Worm (Caenorhabditis elegans) whole organism, L2 larva: ENCODE data around the gene acr-3.

Source experiments
- F13H6.1 ChIP-seq: sonication (generic microtip); optimal IDR thresholded peaks from 2 replicates; lab custom pipeline; 2016; ENCODE audit warnings: missing genetic modification characterization, missing compliant biosample characterization
- R02D3.7 ChIP-seq: fragments of 150-350 bp; optimal IDR thresholded peaks from 2 replicates; lab custom pipeline; 2014; ENCODE audit warnings: missing biosample characterization, missing genetic modification characterization
- ZK546.5 ChIP-seq: sonication (generic microtip); optimal IDR thresholded peaks from 2 replicates; lab custom pipeline; 2017; ENCODE audit warnings: missing biosample characterization, missing genetic modification characterization
- aly-2 ChIP-seq: fragments of 150-350 bp; optimal IDR thresholded peaks from 2 replicates; lab custom pipeline; 2014; ENCODE audit warnings: missing biosample characterization, missing genetic modification characterization
- ama-1 ChIP-seq: fragments of 150-350 bp; optimal IDR thresholded peaks from 2 replicates; lab custom pipeline; 2018; ENCODE audit warnings: inconsistent platforms
- blmp-1 ChIP-seq: sonication (generic microtip); optimal IDR thresholded peaks from 2 replicates; lab custom pipeline; 2017; ENCODE audit warnings: missing genetic modification characterization, mild to moderate bottlenecking, missing compliant biosample characterization, antibody characterized with exemption, moderate library complexity; ENCODE audit not compliant: insufficient read depth
- ceh-16 ChIP-seq: fragments of 150-350 bp; optimal IDR thresholded peaks from 2 replicates; lab custom pipeline; 2014; ENCODE audit warnings: missing biosample characterization, missing genetic modification characterization
- ceh-82 ChIP-seq: fragments of 150-350 bp; optimal IDR thresholded peaks from 2 replicates; lab custom pipeline; 2014; ENCODE audit warnings: missing biosample characterization, missing genetic modification characterization
- dmd-4 ChIP-seq: sonication (generic microtip); optimal IDR thresholded peaks from 2 replicates; lab custom pipeline; 2017; ENCODE audit warnings: missing biosample characterization, missing genetic modification characterization
- egl-27 ChIP-seq: sonication (generic microtip); optimal IDR thresholded peaks from 3 replicates; lab custom pipeline; 2017; ENCODE audit warnings: missing biosample characterization, missing genetic modification reagents, missing genetic modification characterization
- elt-1 ChIP-seq: fragments of 150-350 bp; optimal IDR thresholded peaks from 2 replicates; lab custom pipeline; 2014; ENCODE audit warnings: missing biosample characterization, missing genetic modification characterization
- fos-1 ChIP-seq: fragments of 150-350 bp; optimal IDR thresholded peaks from 2 replicates; lab custom pipeline; 2014; ENCODE audit warnings: missing biosample characterization, missing genetic modification characterization
- gmeb-1 ChIP-seq: fragments of 150-350 bp; optimal IDR thresholded peaks from 2 replicates; lab custom pipeline; 2014; ENCODE audit warnings: missing biosample characterization, missing genetic modification characterization
- lin-11 ChIP-seq: fragments of 150-350 bp; sonication (generic microtip); optimal IDR thresholded peaks from 2 replicates; lab custom pipeline; 2014; ENCODE audit warnings: missing biosample characterization, missing genetic modification characterization, inconsistent platforms, mixed read lengths
- lin-13 ChIP-seq: fragments of 150-350 bp; optimal IDR thresholded peaks from 2 replicates; lab custom pipeline; 2014; ENCODE audit warnings: missing biosample characterization, missing genetic modification reagents, missing genetic modification characterization
- lin-39 ChIP-seq: fragments of 150-350 bp; optimal IDR thresholded peaks from 2 replicates; lab custom pipeline; 2014; ENCODE audit warnings: missing biosample characterization, missing genetic modification reagents, missing genetic modification characterization
- lsy-2 ChIP-seq, 2 experiments: fragments of 150-350 bp in 1 of 2; sonication (generic microtip) in 1 of 2; optimal IDR thresholded peaks; 2 replicates each; lab custom pipeline; 2014 to 2017; ENCODE audit warnings: missing biosample characterization in 2 of 2, missing genetic modification characterization in 2 of 2
- mab-5 ChIP-seq: fragments of 150-350 bp; optimal IDR thresholded peaks from 2 replicates; lab custom pipeline; 2014; ENCODE audit warnings: missing biosample characterization, missing genetic modification characterization
- mbf-1 ChIP-seq: sonication (generic microtip); optimal IDR thresholded peaks from 2 replicates; lab custom pipeline; 2017; ENCODE audit warnings: missing biosample characterization, missing genetic modification characterization
- mdl-1 ChIP-seq, 2 experiments: fragments of 150-350 bp in 1 of 2; sonication (generic microtip) in 1 of 2; optimal IDR thresholded peaks; 2 replicates each; lab custom pipeline; 2017; ENCODE audit warnings: missing biosample characterization in 2 of 2, missing genetic modification characterization in 2 of 2
- nhr-10 ChIP-seq: sonication (generic microtip); optimal IDR thresholded peaks from 2 replicates; lab custom pipeline; 2017; ENCODE audit warnings: missing biosample characterization, missing genetic modification characterization
- nhr-12 ChIP-seq: fragments of 150-350 bp; optimal IDR thresholded peaks from 2 replicates; lab custom pipeline; 2014; ENCODE audit warnings: missing biosample characterization, missing genetic modification characterization
- nhr-129 ChIP-seq: fragments of 150-350 bp; optimal IDR thresholded peaks from 2 replicates; lab custom pipeline; 2014; ENCODE audit warnings: missing biosample characterization, missing genetic modification characterization
- nhr-21 ChIP-seq: fragments of 150-350 bp; optimal IDR thresholded peaks from 2 replicates; lab custom pipeline; 2014; ENCODE audit warnings: missing biosample characterization, missing genetic modification characterization
- nhr-23 ChIP-seq: fragments of 150-350 bp; optimal IDR thresholded peaks from 2 replicates; lab custom pipeline; 2014; ENCODE audit warnings: missing biosample characterization, missing genetic modification reagents, missing genetic modification characterization
- nhr-237 ChIP-seq: fragments of 150-350 bp; optimal IDR thresholded peaks from 2 replicates; lab custom pipeline; 2014; ENCODE audit warnings: missing biosample characterization, missing genetic modification characterization
- nhr-25 ChIP-seq: fragments of 150-350 bp; sonication (generic microtip); optimal IDR thresholded peaks from 3 replicates; lab custom pipeline; 2014; ENCODE audit warnings: missing biosample characterization, missing genetic modification characterization
- nhr-6 ChIP-seq: fragments of 150-350 bp; optimal IDR thresholded peaks from 2 replicates; lab custom pipeline; 2014; ENCODE audit warnings: missing biosample characterization, missing genetic modification characterization
- nhr-77 ChIP-seq: fragments of 150-350 bp; optimal IDR thresholded peaks from 2 replicates; lab custom pipeline; 2014; ENCODE audit warnings: missing biosample characterization, missing genetic modification characterization
- peb-1 ChIP-seq: fragments of 150-350 bp; optimal IDR thresholded peaks from 2 replicates; lab custom pipeline; 2014; ENCODE audit warnings: missing biosample characterization, missing genetic modification characterization
- sem-4 ChIP-seq: fragments of 150-350 bp; optimal IDR thresholded peaks from 2 replicates; lab custom pipeline; 2014; ENCODE audit warnings: missing biosample characterization, missing genetic modification reagents, missing genetic modification characterization
- skn-1 ChIP-seq: sonication (generic microtip); optimal IDR thresholded peaks from 2 replicates; lab custom pipeline; 2017; ENCODE audit warnings: missing biosample characterization, missing genetic modification characterization
- sma-3 ChIP-seq: sonication (generic microtip); optimal IDR thresholded peaks from 2 replicates; lab custom pipeline; 2016; ENCODE audit warnings: missing genetic modification reagents, missing genetic modification characterization, missing compliant biosample characterization
- sma-9 ChIP-seq, 2 experiments: fragments of 150-350 bp in 1 of 2; sonication (generic microtip) in 1 of 2; optimal IDR thresholded peaks; 2 replicates each; lab custom pipeline; 2014 to 2016; ENCODE audit warnings: missing genetic modification characterization in 2 of 2, mild to moderate bottlenecking in 1 of 2, missing biosample characterization in 1 of 2, missing compliant biosample characterization in 1 of 2, missing genetic modification reagents in 1 of 2, moderate library complexity in 1 of 2
- snpc-4 ChIP-seq: fragments of 150-350 bp; optimal IDR thresholded peaks from 2 replicates; lab custom pipeline; 2014; ENCODE audit warnings: missing biosample characterization, missing genetic modification characterization
- unc-39 ChIP-seq: fragments of 150-350 bp; optimal IDR thresholded peaks from 2 replicates; lab custom pipeline; 2014; ENCODE audit warnings: missing biosample characterization, missing genetic modification characterization
- unc-55 ChIP-seq: fragments of 150-350 bp; sonication (generic microtip); optimal IDR thresholded peaks from 3 replicates; lab custom pipeline; 2014; ENCODE audit warnings: missing biosample characterization, missing genetic modification reagents, missing genetic modification characterization
- unc-62 ChIP-seq: fragments of 150-350 bp; optimal IDR thresholded peaks from 2 replicates; lab custom pipeline; 2014; ENCODE audit warnings: missing biosample characterization, missing genetic modification reagents, missing genetic modification characterization
- zag-1 ChIP-seq: fragments of 150-350 bp; optimal IDR thresholded peaks from 2 replicates; lab custom pipeline; 2014; ENCODE audit warnings: missing biosample characterization, missing genetic modification characterization
- ztf-1 ChIP-seq: fragments of 200-800 bp; sonication (Bioruptor generic); conservative IDR thresholded peaks from 2 replicates; pipeline ENCODE4 v1.3.6; 2022; ENCODE audit warnings: missing genetic modification characterization, missing compliant biosample characterization
- ztf-11 ChIP-seq: sonication (generic microtip); optimal IDR thresholded peaks from 2 replicates; lab custom pipeline; 2017; ENCODE audit warnings: missing biosample characterization, missing genetic modification characterization

acr-3 gene

ce11 chrX:6689985-6690384 is 19.4 kb upstream of the acr-3 start, which contains the start of gene F38B6.6:
Gene F38B6.6 (minus strand): TSS chrX:6690085.
- TF ChIP-seq unc-55 (peak; percentile 27), sma-9 (GFP tag; optimal IDR thresholded peaks at IDR 0.05; lab: Kevin White, UChicago) (no peak), sma-9 (tag; optimal IDR thresholded peaks at IDR 0.05; lab: Kevin White, UChicago) (no peak), mab-5 (tag; lab: Kevin White, UChicago) (peak; percentile 10), nhr-21 (tag; lab: Kevin White, UChicago) (no peak)
- TF ChIP-seq, all 48 proteins: peak for 2

ce11 chrX:6691653-6692052 is 17.7 kb upstream of the acr-3 start:
- TF ChIP-seq nhr-237 (no peak), unc-62 (no peak), egl-27 (no peak), ztf-1 (GFP tag; lab: Robert Waterston, UW) (no peak), lin-11 (tag; lab: Kevin White, UChicago) (no peak), nhr-10 (tag; lab: Kevin White, UChicago) (no peak), nhr-25 (tag; lab: Kevin White, UChicago) (no peak), lsy-2 (tag; optimal IDR thresholded peaks at IDR 0.05; lab: Kevin White, UChicago) (no peak), lin-13 (GFP tag; lab: Kevin White, UChicago) (no peak), unc-55 (no peak), lin-39 (tag; lab: Kevin White, UChicago) (no peak), mdl-1 (tag; optimal IDR thresholded peaks at IDR 0.05; lab: Kevin White, UChicago) (no peak), fos-1 (tag; lab: Kevin White, UChicago) (no peak), dmd-4 (tag; lab: Kevin White, UChicago) (no peak)

- TF ChIP-seq unc-55 (no peak), ztf-11 (tag; lab: Kevin White, UChicago) (no peak), nhr-129 (tag; lab: Kevin White, UChicago) (no peak), mab-5 (tag; lab: Kevin White, UChicago) (no peak), ceh-16 (tag; lab: Kevin White, UChicago) (no peak), skn-1 (tag; lab: Kevin White, UChicago) (no peak), snpc-4 (tag; lab: Kevin White, UChicago) (no peak), gmeb-1 (tag; lab: Kevin White, UChicago) (no peak), unc-62 (no peak), sem-4 (tag; lab: Kevin White, UChicago) (no peak), R02D3.7 (tag; lab: Kevin White, UChicago) (no peak), blmp-1 (tag; lab: Kevin White, UChicago) (no peak), lin-11 (tag; lab: Kevin White, UChicago) (no peak), nhr-237 (no peak), unc-39 (no peak), lin-13 (GFP tag; lab: Kevin White, UChicago) (no peak)
- TF ChIP-seq, all 48 proteins: peak for 0
These were observed 16.4 kb upstream of the acr-3 start for ce11 chrX:6692896-6693295.

- no peak for TF ChIP-seq zag-1 (tag; lab: Kevin White, UChicago)
- TF ChIP-seq unc-62: no peak
- TF ChIP-seq ceh-82 (tag; lab: Kevin White, UChicago): no peak
- no peak for TF ChIP-seq ZK546.5 (tag; lab: Kevin White, UChicago)
- TF ChIP-seq egl-27: no peak
- TF ChIP-seq elt-1: no peak
- no peak for TF ChIP-seq skn-1 (tag; lab: Kevin White, UChicago)
- no peak for TF ChIP-seq mdl-1 (tag; optimal IDR thresholded peaks at IDR 0.05; lab: Kevin White, UChicago)
- no peak for TF ChIP-seq nhr-12 (tag; lab: Kevin White, UChicago)
- no peak for TF ChIP-seq nhr-77
- no peak for TF ChIP-seq ama-1 (lab: Kevin White, UChicago)
- TF ChIP-seq R02D3.7 (tag; lab: Kevin White, UChicago): no peak
- TF ChIP-seq mbf-1 (tag; lab: Kevin White, UChicago): no peak
- TF ChIP-seq, all 48 proteins: peak for 0
These were observed 16.0 kb upstream of the acr-3 start, which contains the start of gene F38B6.3 for ce11 chrX:6693331-6693730. Gene F38B6.3 (plus strand): TSS chrX:6693631.

ce11 chrX:6698267-6698666 is 11.1 kb upstream of the acr-3 start, which contains the start of the genes F38B6.7 and F38B6.2:
Gene F38B6.7 (minus strand): TSS chrX:6698367.
Gene F38B6.2 (plus strand): TSS chrX:6698533.
- TF ChIP-seq sma-3 (no peak), zag-1 (tag; lab: Kevin White, UChicago) (no peak), peb-1 (tag; lab: Kevin White, UChicago) (no peak), unc-55 (no peak), nhr-23 (no peak), lsy-2 (tag; optimal IDR thresholded peaks at IDR 0.05; lab: Kevin White, UChicago) (no peak), mab-5 (tag; lab: Kevin White, UChicago) (no peak), F13H6.1 (tag; lab: Kevin White, UChicago) (no peak), lin-11 (tag; lab: Kevin White, UChicago) (no peak), snpc-4 (tag; lab: Kevin White, UChicago) (no peak), ceh-16 (tag; lab: Kevin White, UChicago) (no peak), skn-1 (tag; lab: Kevin White, UChicago) (no peak), nhr-237 (no peak), nhr-6 (tag; lab: Kevin White, UChicago) (no peak), ceh-82 (tag; lab: Kevin White, UChicago) (no peak), aly-2 (tag; lab: Kevin White, UChicago) (no peak)
